Worm (Caenorhabditis elegans) whole organism, L2 larva: ENCODE results near the gene his-3.

Experiments used
- ama-1 ChIP-seq: fragments of 150-350 bp; optimal IDR thresholded peaks from 2 replicates; lab custom pipeline; 2018; ENCODE audit warnings: inconsistent platforms
- egl-27 ChIP-seq: sonication (generic microtip); optimal IDR thresholded peaks from 3 replicates; lab custom pipeline; 2017; ENCODE audit warnings: missing biosample characterization, missing genetic modification reagents, missing genetic modification characterization
- mab-5 ChIP-seq: fragments of 150-350 bp; optimal IDR thresholded peaks from 2 replicates; lab custom pipeline; 2014; ENCODE audit warnings: missing biosample characterization, missing genetic modification characterization
- mdl-1 ChIP-seq, 2 experiments: fragments of 150-350 bp in 1 of 2; sonication (generic microtip) in 1 of 2; optimal IDR thresholded peaks; 2 replicates each; lab custom pipeline; 2017; ENCODE audit warnings: missing biosample characterization in 2 of 2, missing genetic modification characterization in 2 of 2
- nhr-11 ChIP-seq: fragments of 150-350 bp; optimal IDR thresholded peaks from 2 replicates; lab custom pipeline; 2014; ENCODE audit warnings: missing biosample characterization, missing genetic modification characterization
- nhr-12 ChIP-seq: fragments of 150-350 bp; optimal IDR thresholded peaks from 2 replicates; lab custom pipeline; 2014; ENCODE audit warnings: missing biosample characterization, missing genetic modification characterization
- nhr-6 ChIP-seq: fragments of 150-350 bp; optimal IDR thresholded peaks from 2 replicates; lab custom pipeline; 2014; ENCODE audit warnings: missing biosample characterization, missing genetic modification characterization
- skn-1 ChIP-seq: sonication (generic microtip); optimal IDR thresholded peaks from 2 replicates; lab custom pipeline; 2017; ENCODE audit warnings: missing biosample characterization, missing genetic modification characterization
- unc-62 ChIP-seq: fragments of 150-350 bp; optimal IDR thresholded peaks from 2 replicates; lab custom pipeline; 2014; ENCODE audit warnings: missing biosample characterization, missing genetic modification reagents, missing genetic modification characterization
- ztf-11 ChIP-seq: sonication (generic microtip); optimal IDR thresholded peaks from 2 replicates; lab custom pipeline; 2017; ENCODE audit warnings: missing biosample characterization, missing genetic modification characterization

DNA sequence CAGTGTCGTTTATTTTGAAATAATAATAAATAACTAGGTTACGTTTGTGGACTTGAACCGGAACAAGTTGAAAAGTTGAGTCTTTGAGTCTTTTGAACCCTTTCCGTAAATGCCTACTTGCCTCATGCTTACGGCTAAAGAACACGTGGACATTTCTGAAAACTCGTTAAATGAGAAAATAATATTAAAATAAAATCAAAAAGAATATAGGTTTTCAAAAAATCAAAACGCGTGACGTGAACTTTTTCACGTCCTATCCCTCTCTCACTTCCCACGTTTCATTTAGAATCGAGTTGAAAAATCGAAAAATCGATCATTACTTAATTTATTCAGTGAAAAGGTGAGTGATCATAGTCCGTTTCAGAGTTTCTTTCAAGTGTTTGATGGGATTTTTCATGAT is 8.6 kb downstream of the his-3 start, which contains the start of gene best-12:
- no peak for TF ChIP-seq ama-1 (lab: Kevin White, UChicago)
- no peak for TF ChIP-seq nhr-11 (tag; lab: Kevin White, UChicago)
- TF ChIP-seq mdl-1 (tag; optimal IDR thresholded peaks at IDR 0.05; lab: Kevin White, UChicago), result no peak
- TF ChIP-seq ztf-11 (tag; lab: Kevin White, UChicago), result no peak
- no peak for TF ChIP-seq nhr-12 (tag; lab: Kevin White, UChicago)
- TF ChIP-seq egl-27 (tag; lab: Kevin White, UChicago), result no peak
- no peak for TF ChIP-seq mab-5 (tag; lab: Kevin White, UChicago)
- TF ChIP-seq nhr-6 (tag; lab: Kevin White, UChicago), result no peak
- no peak for TF ChIP-seq unc-62 (GFP tag; lab: Kevin White, UChicago)
- TF ChIP-seq skn-1, result no peak
